Fruit fly (Drosophila melanogaster): ENCODE data around the gene CG8209.

The CG8209 gene

DNA sequence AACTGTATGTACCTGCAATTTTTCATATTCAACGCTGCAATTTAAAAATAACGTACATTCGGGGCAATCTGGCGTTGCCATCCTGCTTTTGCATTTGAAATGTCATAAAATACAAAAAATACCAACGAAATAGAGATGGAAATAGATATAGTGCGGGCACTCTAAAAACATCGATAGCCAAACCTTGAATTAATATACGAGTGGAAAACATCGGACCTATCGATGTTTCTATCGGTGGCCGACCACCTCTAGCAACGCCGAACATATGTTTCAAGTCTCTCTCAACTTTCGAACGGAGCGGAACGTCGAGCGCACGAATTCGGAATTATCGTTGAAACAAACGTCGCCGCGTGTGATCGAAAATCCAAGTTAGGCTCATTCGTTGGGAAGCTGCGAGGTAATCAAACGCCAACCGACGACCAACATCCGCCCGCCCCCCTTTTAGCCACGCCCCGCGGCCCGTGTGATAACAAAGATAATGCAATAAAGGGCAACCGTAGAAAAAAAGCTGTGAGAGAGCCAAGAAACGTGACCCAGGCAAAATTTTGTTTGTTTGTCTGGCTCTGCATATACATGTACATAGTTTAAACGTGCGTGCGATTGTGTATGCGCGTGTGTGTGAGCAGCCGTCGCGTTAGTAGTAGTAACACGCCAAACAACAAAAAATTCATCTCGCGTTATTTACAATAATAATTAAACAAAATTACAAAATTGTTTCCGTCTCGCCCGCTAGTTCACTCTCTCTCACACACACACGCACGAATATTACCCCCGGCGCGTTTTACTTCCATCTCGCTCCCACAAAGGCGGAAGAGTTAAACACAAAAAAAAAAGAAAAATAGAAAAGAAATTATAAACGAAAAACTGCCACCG is 2.8 kb downstream of the CG8209 start, which contains the start of gene nmo (continued):
- TF ChIP-seq CG17568 (GFP tag; optimal IDR thresholded peaks at IDR 0.05) (peak; percentile 58), Dbx (GFP tag; IDR thresholded peaks at IDR 0.05) (no peak), Doc2 (GFP tag; IDR thresholded peaks at IDR 0.05) (no peak), Neu2 (GFP tag; optimal IDR thresholded peaks at IDR 0.05; ENCODE audit: borderline replicate concordance) (no peak), CG10274 (GFP tag; optimal IDR thresholded peaks at IDR 0.05) (no peak), Mad (GFP tag; optimal IDR thresholded peaks at IDR 0.05) (no peak), phol (tag; optimal IDR thresholded peaks at IDR 0.05) (peak; percentile 76), zfh2 (GFP tag; optimal IDR thresholded peaks at IDR 0.05) (no peak), ham (GFP tag; IDR thresholded peaks at IDR 0.05) (no peak), ash1 (GFP tag; optimal IDR thresholded peaks at IDR 0.05) (peak; percentile 63), br (optimal IDR thresholded peaks at IDR 0.05) (no peak), CG11560 (tag; IDR thresholded peaks at IDR 0.05) (no peak), CG5953 (GFP tag; IDR thresholded peaks at IDR 0.05) (no peak), CG15514 (GFP tag; optimal IDR thresholded peaks at IDR 0.05) (peak; percentile 82), ftz-f1 (GFP tag; optimal IDR thresholded peaks at IDR 0.05) (peak; percentile 86), CG1603 (tag; optimal IDR thresholded peaks at IDR 0.05) (peak; percentile 50), trem (tag; optimal IDR thresholded peaks at IDR 0.05) (peak; percentile 92), Vsx1 (GFP tag; optimal IDR thresholded peaks at IDR 0.05) (peak; percentile 10), CG2875 (GFP tag; optimal IDR thresholded peaks at IDR 0.05) (no peak), CG2129 (GFP tag; IDR thresholded peaks at IDR 0.05; ENCODE audit: partially characterized antibody) (no peak), Atf3 (GFP tag; optimal IDR thresholded peaks at IDR 0.05) (no peak), ci (GFP tag; IDR thresholded peaks at IDR 0.05) (no peak), stwl (tag; optimal IDR thresholded peaks at IDR 0.05) (peak; percentile 89), MBD-R2 (GFP tag; IDR thresholded peaks at IDR 0.05) (no peak), CG2678 (tag; optimal IDR thresholded peaks at IDR 0.05) (peak; percentile 31), Xrp1 (GFP tag; IDR thresholded peaks at IDR 0.05) (no peak), Sin3A (optimal IDR thresholded peaks at IDR 0.05) (peak; percentile 67), CG17829 (tag; optimal IDR thresholded peaks at IDR 0.05) (peak; percentile 43), Camta (GFP tag; optimal IDR thresholded peaks at IDR 0.05) (no peak), sr (GFP tag; IDR thresholded peaks at IDR 0.05) (no peak), Oli (tag; optimal IDR thresholded peaks at IDR 0.05) (peak; percentile 9), CG5180 (GFP tag; optimal IDR thresholded peaks at IDR 0.05) (peak; percentile 22), CG34224 (GFP tag; IDR thresholded peaks at IDR 0.05; ENCODE audit: partially characterized antibody) (no peak), sens-2 (GFP tag; IDR thresholded peaks at IDR 0.05) (no peak), CG2712 (tag; optimal IDR thresholded peaks at IDR 0.05) (peak; percentile 24), CG4424 (GFP tag; optimal IDR thresholded peaks at IDR 0.05) (no peak), CG15011 (GFP tag; optimal IDR thresholded peaks at IDR 0.05) (no peak), CG10366 (GFP tag; IDR thresholded peaks at IDR 0.05) (no peak), Hmr (GFP tag; optimal IDR thresholded peaks at IDR 0.05) (peak; percentile 11), CG4360 (GFP tag; IDR thresholded peaks at IDR 0.05) (no peak), sob (GFP tag; IDR thresholded peaks at IDR 0.05) (no peak), kah (GFP tag; optimal IDR thresholded peaks at IDR 0.05) (no peak), CG7556 (GFP tag; optimal IDR thresholded peaks at IDR 0.05) (peak; percentile 22), CG1233 (GFP tag; optimal IDR thresholded peaks at IDR 0.05) (no peak), Gug (GFP tag; IDR thresholded peaks at IDR 0.05) (peak; percentile 32; the same call in 3 of the 4 replicates), nau (GFP tag; optimal IDR thresholded peaks at IDR 0.05) (peak; percentile 14), Ets97D (GFP tag; optimal IDR thresholded peaks at IDR 0.05) (peak; percentile 85), jing (GFP tag; optimal IDR thresholded peaks at IDR 0.05) (no peak), Nf-YA (GFP tag; IDR thresholded peaks at IDR 0.05) (no peak), CG15601 (tag; optimal IDR thresholded peaks at IDR 0.05) (no peak)
